Fruit fly (Drosophila melanogaster) whole organism, embryonic: Measurements from ENCODE around the gene Gpdh3.

Experiments
- CG31224 ChIP-seq: fragments of 200-800 bp; sonication (Bioruptor generic); IDR thresholded peaks from 2 replicates; pipeline ENCODE4 v1.3.6; 2022; ENCODE audit warnings: missing biosample characterization, missing genetic modification characterization
- CG8478 ChIP-seq: fragments of >200 bp; optimal IDR thresholded peaks from 2 replicates; lab custom pipeline; 2018
- zfh2 ChIP-seq: fragments of 200-800 bp; sonication (Bioruptor generic); optimal IDR thresholded peaks from 2 replicates; lab custom pipeline; 2016; ENCODE audit warnings: missing biosample characterization, missing genetic modification characterization

DNA sequence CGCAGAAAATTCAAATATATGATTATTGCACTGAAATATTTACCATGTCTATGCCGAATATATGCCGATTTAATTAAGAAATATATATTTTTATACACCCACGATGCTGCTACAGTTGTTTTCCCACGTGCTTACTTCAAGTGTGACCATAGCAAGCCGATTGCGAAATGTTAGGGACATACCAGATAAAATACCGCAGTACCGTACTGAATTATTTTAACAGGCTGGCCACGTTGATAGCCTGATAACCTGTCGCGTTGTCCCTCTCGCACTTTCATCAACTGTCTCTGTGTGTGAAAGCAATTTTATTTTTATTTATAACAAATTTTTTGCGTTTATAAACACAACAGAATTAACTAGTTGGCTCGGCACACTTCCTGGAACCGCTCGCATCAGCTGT is 39.1 kb downstream of the Gpdh3 start, which contains the start of the genes Nop56 and mats:
- no peak for TF ChIP-seq CG31224 (GFP tag; lab: Robert Waterston, UW)
- TF ChIP-seq CG8478 (lab: Kevin White, UChicago): no peak
- no peak for TF ChIP-seq zfh2 (GFP tag; lab: Kevin White, UChicago)
